Worm (Caenorhabditis elegans): ENCODE results near the gene him-17.

him-17 gene

ce11 chrV:13200609-13201008 is 24.1 kb downstream of the him-17 start:
- no peak for TF ChIP-seq fkh-8 (tag; optimal IDR thresholded peaks at IDR 0.05)
- TF ChIP-seq sup-37 (GFP tag; optimal IDR thresholded peaks at IDR 0.05): no peak
- TF ChIP-seq lin-14 (GFP tag; optimal IDR thresholded peaks at IDR 0.05): peak; percentile 51
- TF ChIP-seq C16A3.4 (tag; optimal IDR thresholded peaks at IDR 0.05): no peak
- no peak for TF ChIP-seq sox-4 (tag; optimal IDR thresholded peaks at IDR 0.05)
- peak; percentile 44 for TF ChIP-seq aly-2 (tag; optimal IDR thresholded peaks at IDR 0.05)
- TF ChIP-seq tbx-2 (tag; optimal IDR thresholded peaks at IDR 0.05): peak; percentile 46
- TF ChIP-seq blmp-1 (tag; optimal IDR thresholded peaks at IDR 0.05): peak; percentile 53
- TF ChIP-seq nhr-71 (tag; optimal IDR thresholded peaks at IDR 0.05): peak; percentile 52
- TF ChIP-seq unc-62 (GFP tag; optimal IDR thresholded peaks at IDR 0.05): no peak
- no peak for TF ChIP-seq mab-9 (GFP tag; IDR thresholded peaks at IDR 0.05)
- peak; percentile 31 for TF ChIP-seq nhr-20 (tag; optimal IDR thresholded peaks at IDR 0.05)
- peak in 2 of 6 experiments; percentile 13 to 37 for TF ChIP-seq elt-3 (tag; optimal IDR thresholded peaks at IDR 0.05)
- TF ChIP-seq egl-27 (tag; optimal IDR thresholded peaks at IDR 0.05): peak in 1 of 2 experiments; percentile 2
- no peak for TF ChIP-seq nhr-90 (tag; optimal IDR thresholded peaks at IDR 0.05; ENCODE audit: poor library complexity)
- TF ChIP-seq snpc-4 (tag; optimal IDR thresholded peaks at IDR 0.05): no peak
- no peak for TF ChIP-seq lin-35 (GFP tag; optimal IDR thresholded peaks at IDR 0.05)
- TF ChIP-seq elt-2 (tag; optimal IDR thresholded peaks at IDR 0.05): no peak
- TF ChIP-seq unc-130 (tag; optimal IDR thresholded peaks at IDR 0.05): no peak
- TF ChIP-seq snu-23 (GFP tag; optimal IDR thresholded peaks at IDR 0.05): peak; percentile 3
- peak; percentile 90 for TF ChIP-seq nhr-85 (tag)

DNA sequence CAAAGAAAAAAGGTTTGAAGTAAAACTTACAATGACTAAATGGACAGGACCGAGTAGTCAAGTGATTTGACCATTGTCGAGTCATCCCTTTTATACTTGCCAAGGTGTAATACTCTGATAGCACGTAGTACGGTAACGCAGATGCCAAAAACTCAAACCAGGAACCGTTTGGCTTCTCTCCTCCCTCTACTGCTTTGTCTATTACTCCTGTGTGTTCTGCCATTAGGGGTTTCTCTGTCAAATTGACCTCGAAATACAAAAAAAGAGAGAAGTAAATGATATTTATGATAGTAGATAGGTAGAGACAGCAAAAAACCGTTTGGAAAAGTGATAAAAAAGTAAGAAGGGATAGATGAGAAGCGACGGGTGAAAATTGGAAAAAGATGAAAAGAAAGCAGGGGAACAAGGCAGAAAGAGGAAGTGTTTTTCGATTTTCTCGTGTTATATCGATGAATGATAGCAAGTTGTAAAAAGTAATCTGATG is 25.7 kb downstream of the him-17 start, which contains the start of the genes col-159 and col-160:
TSS of gene col-159 (minus strand) at position 51 of the 484 bp plus-strand sequence.
TSS of gene col-160 (minus strand) at position 63 of the 484 bp plus-strand sequence.
- TF ChIP-seq nhr-71 (tag; optimal IDR thresholded peaks at IDR 0.05): peak; percentile 60
- peak; percentile 15 for TF ChIP-seq mep-1 (tag; optimal IDR thresholded peaks at IDR 0.05)
- TF ChIP-seq hlh-4 (tag; optimal IDR thresholded peaks at IDR 0.05): no peak
- TF ChIP-seq efl-3 (GFP tag; optimal IDR thresholded peaks at IDR 0.05): no peak
- TF ChIP-seq nhr-85 (tag): peak; percentile 95
- peak; percentile 28; the same call in 1 of the 2 replicates for TF ChIP-seq nhr-19 (GFP tag; conservative IDR thresholded peaks at IDR 0.05)
- TF ChIP-seq pag-3 (tag; optimal IDR thresholded peaks at IDR 0.05; ENCODE audit: borderline replicate concordance, insufficient read depth): peak; percentile 96
- no peak for TF ChIP-seq fkh-8 (tag; optimal IDR thresholded peaks at IDR 0.05)
- peak in 3 of 6 experiments; percentile 58 to 84 (median 73) for TF ChIP-seq elt-3 (tag; optimal IDR thresholded peaks at IDR 0.05)
- peak; percentile 48 for TF ChIP-seq nhr-90 (tag; optimal IDR thresholded peaks at IDR 0.05; ENCODE audit: poor library complexity)
- peak; percentile 84 for TF ChIP-seq lin-14 (GFP tag; optimal IDR thresholded peaks at IDR 0.05)
- TF ChIP-seq unc-62 (GFP tag; optimal IDR thresholded peaks at IDR 0.05): no peak
- no peak for TF ChIP-seq sup-37 (GFP tag; optimal IDR thresholded peaks at IDR 0.05)
- TF ChIP-seq rnt-1 (tag; optimal IDR thresholded peaks at IDR 0.05): no peak
- peak; percentile 94 for TF ChIP-seq blmp-1 (tag; optimal IDR thresholded peaks at IDR 0.05)
- TF ChIP-seq lsy-2 (tag; optimal IDR thresholded peaks at IDR 0.05): peak in 1 of 2 experiments; percentile 26
- no peak for TF ChIP-seq C34B4.2 (tag; optimal IDR thresholded peaks at IDR 0.05)
- no peak for TF ChIP-seq ceh-90 (tag; optimal IDR thresholded peaks at IDR 0.05)
- peak; percentile 15; the same call in 1 of the 2 replicates for TF ChIP-seq grh-1 (GFP tag; IDR thresholded peaks at IDR 0.05)
- TF ChIP-seq F16B12.6 (tag; optimal IDR thresholded peaks at IDR 0.05): no peak
- TF ChIP-seq nhr-20 (tag; optimal IDR thresholded peaks at IDR 0.05): peak; percentile 57
- TF ChIP-seq lin-35 (GFP tag; optimal IDR thresholded peaks at IDR 0.05): peak in 1 of 2 experiments; percentile 25
- no peak for TF ChIP-seq dpl-1 (GFP tag; optimal IDR thresholded peaks at IDR 0.05)
- peak; percentile 44 for TF ChIP-seq snu-23 (GFP tag; optimal IDR thresholded peaks at IDR 0.05)
- TF ChIP-seq ztf-4 (tag; optimal IDR thresholded peaks at IDR 0.05): no peak
- TF ChIP-seq lin-39 (tag; optimal IDR thresholded peaks at IDR 0.05): no peak
- peak; percentile 59 for TF ChIP-seq tbx-2 (tag; optimal IDR thresholded peaks at IDR 0.05)

DNA sequence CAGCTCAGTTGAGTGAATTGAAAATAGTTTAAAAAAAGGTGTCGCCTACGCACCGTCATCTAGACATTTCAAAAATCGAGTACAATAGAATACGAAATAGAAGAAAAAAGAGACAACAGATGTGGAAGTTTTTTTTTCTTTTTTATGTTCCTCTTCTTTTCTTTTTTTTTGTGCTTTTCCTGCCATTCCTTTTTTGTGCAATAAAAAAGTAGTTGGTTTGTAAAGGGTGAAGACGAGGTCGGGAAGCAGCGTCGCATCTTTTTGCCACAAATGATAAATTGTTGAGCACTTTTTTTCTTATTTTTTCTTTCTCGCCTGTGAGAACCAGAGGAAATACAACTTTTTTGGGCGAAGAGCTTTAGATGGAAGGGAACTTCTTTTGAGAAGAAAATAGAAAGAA is 30.0 kb downstream of the him-17 start:
- TF ChIP-seq lin-39 (tag; optimal IDR thresholded peaks at IDR 0.05) (no peak), lin-14 (GFP tag; optimal IDR thresholded peaks at IDR 0.05) (peak; percentile 55), efl-1 (optimal IDR thresholded peaks at IDR 0.05) (no peak), efl-1 (GFP tag; optimal IDR thresholded peaks at IDR 0.05 in 1 of 2) (peak in 1 of 2 experiments; percentile 58), fkh-10 (GFP tag; optimal IDR thresholded peaks at IDR 0.05) (peak; percentile 18), Y116A8C.19 (tag; optimal IDR thresholded peaks at IDR 0.05; ENCODE audit: borderline replicate concordance) (no peak)

Measured in whole organism, L1 larva.